Fruit fly (Drosophila melanogaster) whole organism, embryonic: ENCODE measurements around the gene Sc2.

Experiments
- Bdp1 ChIP-seq: fragments of 200-800 bp; sonication (Bioruptor generic); optimal IDR thresholded peaks from 3 replicates; lab custom pipeline; 2016; ENCODE audit warnings: missing biosample characterization, missing genetic modification characterization
- CG12769 ChIP-seq: fragments of 200-800 bp; sonication (Bioruptor generic); optimal IDR thresholded peaks from 2 replicates; lab custom pipeline; 2019; ENCODE audit warnings: missing biosample characterization, mild to moderate bottlenecking, missing genetic modification characterization, moderate library complexity
- CG17328 ChIP-seq: fragments of 200-800 bp; sonication (Bioruptor generic); IDR thresholded peaks from 2 replicates; pipeline ENCODE4 v1.3.6; 2022; ENCODE audit warnings: missing biosample characterization, missing genetic modification characterization
- CG31365 ChIP-seq: fragments of 200-800 bp; sonication (Bioruptor generic); optimal IDR thresholded peaks from 2 replicates; lab custom pipeline; 2018; ENCODE audit warnings: missing biosample characterization, mild to moderate bottlenecking, missing genetic modification characterization
- Dek ChIP-seq: fragments of 200-800 bp; sonication (Bioruptor generic); optimal IDR thresholded peaks from 3 replicates; lab custom pipeline; 2019; ENCODE audit warnings: missing biosample characterization, mild to moderate bottlenecking, missing genetic modification characterization, moderate library complexity
- HLH54F ChIP-seq: fragments of 200-800 bp; sonication (Bioruptor generic); optimal IDR thresholded peaks from 3 replicates; lab custom pipeline; 2016; ENCODE audit warnings: missing biosample characterization, missing genetic modification characterization
- Hmx ChIP-seq: fragments of 200-800 bp; sonication (Bioruptor generic); optimal IDR thresholded peaks from 2 replicates; lab custom pipeline; 2016; ENCODE audit warnings: missing biosample characterization, missing genetic modification characterization
- br ChIP-seq: fragments of >200 bp; optimal IDR thresholded peaks from 2 replicates; lab custom pipeline; 2017
- dm ChIP-seq: fragments of 200-800 bp; sonication (Bioruptor generic); optimal IDR thresholded peaks from 3 replicates; lab custom pipeline; 2016; ENCODE audit warnings: missing biosample characterization, missing genetic modification characterization
- hbn ChIP-seq: fragments of 200-800 bp; sonication (Bioruptor generic); IDR thresholded peaks from 2 replicates; pipeline ENCODE4 v1.3.6; 2022; ENCODE audit warnings: missing biosample characterization, missing genetic modification characterization; ENCODE audit not compliant: partially characterized antibody
- jumu ChIP-seq: fragments of 200-800 bp; sonication (Bioruptor generic); optimal IDR thresholded peaks from 3 replicates; lab custom pipeline; 2016; ENCODE audit warnings: missing biosample characterization, missing genetic modification characterization
- zen2 ChIP-seq: fragments of 200-800 bp; sonication (Bioruptor generic); IDR thresholded peaks from 3 replicates; pipeline ENCODE4 v1.3.6; 2022; ENCODE audit warnings: missing biosample characterization, missing genetic modification characterization; ENCODE audit not compliant: partially characterized antibody

DNA sequence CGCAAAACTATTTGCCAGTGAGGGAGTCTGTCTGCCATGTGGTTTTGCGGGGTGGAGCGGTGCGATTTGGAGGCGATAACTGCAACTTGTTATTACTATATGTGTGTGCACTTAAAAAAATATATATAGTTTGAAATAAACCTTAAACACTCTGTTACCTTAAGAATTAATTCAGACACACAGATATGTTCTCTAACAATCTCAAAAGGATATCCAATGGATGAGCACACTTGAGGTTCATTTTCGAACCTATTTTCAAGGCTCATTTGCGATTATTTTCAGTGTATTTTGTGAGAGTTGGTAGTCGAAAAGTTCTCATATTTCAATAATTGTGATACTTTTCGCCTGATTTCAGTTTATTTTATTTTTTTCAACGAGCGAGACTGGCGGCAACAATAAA, 21.2 kb upstream of the Sc2 start:
- TF ChIP-seq HLH54F: no peak
- no peak for TF ChIP-seq Bdp1 (GFP tag; lab: Kevin White, UChicago)
- TF ChIP-seq dm (GFP tag; lab: Kevin White, UChicago): no peak
- TF ChIP-seq jumu (GFP tag; lab: Kevin White, UChicago): no peak
- no peak for TF ChIP-seq CG17328 (GFP tag; lab: Robert Waterston, UW)
- no peak for TF ChIP-seq br
- TF ChIP-seq CG12769 (tag; lab: Kevin White, UChicago): no peak
- no peak for TF ChIP-seq CG31365 (tag; lab: Kevin White, UChicago)
- no peak for TF ChIP-seq Hmx (GFP tag; lab: Kevin White, UChicago)
- TF ChIP-seq Dek (tag; lab: Kevin White, UChicago): no peak
- TF ChIP-seq zen2 (GFP tag; lab: Robert Waterston, UW): no peak
- no peak for TF ChIP-seq hbn (GFP tag; lab: Robert Waterston, UW)
